Worm (Caenorhabditis elegans): Measurements from ENCODE around the gene dod-6.

dod-6 gene

DNA sequence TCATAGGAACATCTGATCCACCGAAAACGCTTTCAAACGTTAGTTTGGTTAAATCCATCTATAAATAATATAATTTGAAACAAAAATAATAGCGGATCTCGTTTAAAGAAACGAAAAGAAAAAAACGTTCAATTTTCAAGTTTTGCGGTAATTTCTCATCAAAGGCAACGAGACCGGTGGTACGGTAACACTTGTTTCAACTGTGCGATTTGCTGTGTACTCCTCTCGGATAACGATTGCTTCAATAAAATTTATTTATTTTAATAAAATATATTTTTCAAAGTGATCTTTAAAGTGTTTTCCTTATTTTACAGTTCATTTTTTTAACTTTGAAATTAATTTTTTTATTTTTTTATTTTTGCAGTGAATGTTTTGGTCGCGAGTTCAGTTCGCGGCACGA, 21.1 kb downstream of the dod-6 start, which contains the start of the genes rde-4 and cox-14 (continued):
- TF ChIP-seq isw-1 (GFP tag; IDR thresholded peaks at IDR 0.05): no peak
- TF ChIP-seq pax-3 (tag; optimal IDR thresholded peaks at IDR 0.05): peak; percentile 16
- TF ChIP-seq efl-1 (optimal IDR thresholded peaks at IDR 0.05): peak; percentile 82 to 90
- peak; percentile 90 to 98 for TF ChIP-seq efl-1 (GFP tag; optimal IDR thresholded peaks at IDR 0.05 in 1 of 2)
- TF ChIP-seq xbp-1 (tag; optimal IDR thresholded peaks at IDR 0.05): peak; percentile 84
- peak in 1 of 2 experiments; percentile 44 for TF ChIP-seq ztf-11 (tag; optimal IDR thresholded peaks at IDR 0.05)
- TF ChIP-seq ztf-4 (tag; optimal IDR thresholded peaks at IDR 0.05): peak; percentile 40
- no peak for TF ChIP-seq grh-1 (GFP tag; IDR thresholded peaks at IDR 0.05)
- peak; percentile 39 for TF ChIP-seq fos-1 (tag; optimal IDR thresholded peaks at IDR 0.05)
- no peak for TF ChIP-seq ets-5 (GFP tag; IDR thresholded peaks at IDR 0.05)
- peak; percentile 99 for TF ChIP-seq lsy-2 (tag; optimal IDR thresholded peaks at IDR 0.05)
- TF ChIP-seq mef-2 (tag; optimal IDR thresholded peaks at IDR 0.05): no peak
- TF ChIP-seq elt-3 (tag; optimal IDR thresholded peaks at IDR 0.05): peak in 2 of 6 experiments; percentile 59 to 81
- TF ChIP-seq Y116A8C.19 (tag; optimal IDR thresholded peaks at IDR 0.05; ENCODE audit: borderline replicate concordance): no peak
- peak; percentile 60 for TF ChIP-seq unc-86 (tag; optimal IDR thresholded peaks at IDR 0.05)
- no peak for TF ChIP-seq zag-1 (tag; optimal IDR thresholded peaks at IDR 0.05)
- TF ChIP-seq rnt-1 (tag; optimal IDR thresholded peaks at IDR 0.05): no peak
- no peak for TF ChIP-seq efl-3 (GFP tag; optimal IDR thresholded peaks at IDR 0.05)
- peak; percentile 66 for TF ChIP-seq irx-1 (tag; optimal IDR thresholded peaks at IDR 0.05)
- TF ChIP-seq C16A3.4 (tag; optimal IDR thresholded peaks at IDR 0.05): peak; percentile 81
- no peak for TF ChIP-seq nhr-76 (tag; optimal IDR thresholded peaks at IDR 0.05)
- TF ChIP-seq aly-2 (tag; optimal IDR thresholded peaks at IDR 0.05): peak; percentile 27
- TF ChIP-seq C04F5.9 (tag; optimal IDR thresholded peaks at IDR 0.05): no peak
- TF ChIP-seq nhr-47 (tag; optimal IDR thresholded peaks at IDR 0.05): peak; percentile 88
- TF ChIP-seq unc-130 (tag; optimal IDR thresholded peaks at IDR 0.05): peak; percentile 96
- no peak for TF ChIP-seq hlh-4 (tag; optimal IDR thresholded peaks at IDR 0.05)
- no peak for TF ChIP-seq nhr-19 (GFP tag; conservative IDR thresholded peaks at IDR 0.05)
- peak; percentile 16 for TF ChIP-seq fkh-10 (GFP tag; optimal IDR thresholded peaks at IDR 0.05)
- TF ChIP-seq nhr-20 (tag; optimal IDR thresholded peaks at IDR 0.05): peak; percentile 82
- no peak for TF ChIP-seq fkh-8 (tag; optimal IDR thresholded peaks at IDR 0.05)
- TF ChIP-seq unc-98 (GFP tag; IDR thresholded peaks at IDR 0.05): no peak
- TF ChIP-seq snu-23 (GFP tag; optimal IDR thresholded peaks at IDR 0.05): peak; percentile 87
- TF ChIP-seq lin-39 (tag; optimal IDR thresholded peaks at IDR 0.05): peak; percentile 63
- no peak for TF ChIP-seq hlh-17 (GFP tag; optimal IDR thresholded peaks at IDR 0.05; ENCODE audit: borderline replicate concordance)
- TF ChIP-seq ceh-90 (tag; optimal IDR thresholded peaks at IDR 0.05): peak; percentile 16
- peak; percentile 82 for TF ChIP-seq tbx-2 (tag; optimal IDR thresholded peaks at IDR 0.05)
- peak; percentile 51 for TF ChIP-seq lir-3 (tag; optimal IDR thresholded peaks at IDR 0.05; ENCODE audit: poor library complexity)
- no peak for TF ChIP-seq ces-1 (GFP tag; optimal IDR thresholded peaks at IDR 0.05)
- no peak for TF ChIP-seq nhr-84 (tag; optimal IDR thresholded peaks at IDR 0.05)
- peak; percentile 58 for TF ChIP-seq ama-1 (optimal IDR thresholded peaks at IDR 0.05)
- no peak for TF ChIP-seq lin-14 (GFP tag; optimal IDR thresholded peaks at IDR 0.05)
- TF ChIP-seq nhr-28 (tag; optimal IDR thresholded peaks at IDR 0.05): no peak
- peak; percentile 53 for TF ChIP-seq F16B12.6 (tag; optimal IDR thresholded peaks at IDR 0.05)
- no peak for TF ChIP-seq ceh-63 (GFP tag; optimal IDR thresholded peaks at IDR 0.05)
- peak; percentile 89 for TF ChIP-seq lin-15B (tag; optimal IDR thresholded peaks at IDR 0.05)
- TF ChIP-seq alr-1 (tag; optimal IDR thresholded peaks at IDR 0.05; ENCODE audit: borderline replicate concordance): no peak
- no peak for TF ChIP-seq egl-27 (tag; optimal IDR thresholded peaks at IDR 0.05)
- no peak for TF ChIP-seq pqm-1 (tag; optimal IDR thresholded peaks at IDR 0.05)
- TF ChIP-seq ceh-82 (tag; optimal IDR thresholded peaks at IDR 0.05): peak; percentile 59 to 85 (median 68)
- peak; percentile 56 for TF ChIP-seq sox-4 (tag; optimal IDR thresholded peaks at IDR 0.05)
- TF ChIP-seq sptf-1 (tag; optimal IDR thresholded peaks at IDR 0.05): no peak
- TF ChIP-seq nhr-85 (tag): peak; percentile 89
- peak; percentile 77 for TF ChIP-seq nhr-90 (tag; optimal IDR thresholded peaks at IDR 0.05; ENCODE audit: poor library complexity)
- peak; percentile 46 for TF ChIP-seq snpc-4 (tag; optimal IDR thresholded peaks at IDR 0.05)
